Fruit fly (Drosophila melanogaster) whole organism, larva: ENCODE results near the gene CG13074.

Experiments used
- noc ChIP-seq: fragments of 200-800 bp; sonication (Bioruptor generic); optimal IDR thresholded peaks from 3 replicates; lab custom pipeline; 2019; ENCODE audit warnings: missing biosample characterization, mild to moderate bottlenecking, missing genetic modification characterization, moderate library complexity

CG13074 gene

dm6 chr3L:16097393-16097884 is at the start of gene CG13074, which contains the start of gene ATPsynbetaL:
Gene CG13074 (minus strand): TSS chr3L:16097493.
Gene ATPsynbetaL (plus strand): TSS chr3L:16097834.
- TF ChIP-seq noc, result no peak

- peak; percentile 71 for TF ChIP-seq noc
These were observed 49.2 kb upstream of the CG13074 start for dm6 chr3L:16146539-16146934.

dm6 chr3L:16145931-16146538 is 48.7 kb upstream of the CG13074 start:
- TF ChIP-seq noc, result no peak

- no peak for TF ChIP-seq noc
These were observed 48.0 kb upstream of the CG13074 start for dm6 chr3L:16145282-16145681.

- no peak for TF ChIP-seq noc
These were observed 46.6 kb upstream of the CG13074 start, which contains the start of gene CG32152 for dm6 chr3L:16143685-16144539. Gene CG32152 (minus strand): TSS chr3L:16144036.

- no peak for TF ChIP-seq noc
These were observed 44.3 kb upstream of the CG13074 start for dm6 chr3L:16141556-16141955.

- no peak for TF ChIP-seq noc
These were observed 41.8 kb upstream of the CG13074 start for dm6 chr3L:16139131-16139530.

- no peak for TF ChIP-seq noc
These were observed 40.5 kb upstream of the CG13074 start, which contains the start of gene CG5157 for dm6 chr3L:16137779-16138178. Gene CG5157 (minus strand): TSS chr3L:16137879.

- TF ChIP-seq noc, result peak; percentile 82
These were observed 39.7 kb upstream of the CG13074 start for dm6 chr3L:16136819-16137553.

dm6 chr3L:16132067-16132418 is 34.8 kb upstream of the CG13074 start:
- no peak for TF ChIP-seq noc

dm6 chr3L:16131264-16132066 is 34.2 kb upstream of the CG13074 start, which contains the start of the genes Trs20 and elg1:
Gene Trs20 (minus strand): TSS chr3L:16131632.
Gene elg1 (plus strand): TSS chr3L:16132028.
- peak; percentile 43 for TF ChIP-seq noc

dm6 chr3L:16128973-16129745 is 31.9 kb upstream of the CG13074 start, which contains the start of gene SsRbeta:
Gene SsRbeta (plus strand): TSS chr3L:16129617.
- TF ChIP-seq noc, result no peak

- TF ChIP-seq noc, result peak; percentile 87
These were observed 31.2 kb upstream of the CG13074 start, which contains the start of gene Pgm1 for dm6 chr3L:16128481-16128972. Gene Pgm1 (minus strand): TSS chr3L:16128531.

dm6 chr3L:16121791-16122190 is 24.5 kb upstream of the CG13074 start, which contains the start of gene Strump:
Gene Strump (plus strand): TSS chr3L:16122002.
- TF ChIP-seq noc, result no peak
